Worm (Caenorhabditis elegans): ENCODE results near the gene copg-1.

DNA sequence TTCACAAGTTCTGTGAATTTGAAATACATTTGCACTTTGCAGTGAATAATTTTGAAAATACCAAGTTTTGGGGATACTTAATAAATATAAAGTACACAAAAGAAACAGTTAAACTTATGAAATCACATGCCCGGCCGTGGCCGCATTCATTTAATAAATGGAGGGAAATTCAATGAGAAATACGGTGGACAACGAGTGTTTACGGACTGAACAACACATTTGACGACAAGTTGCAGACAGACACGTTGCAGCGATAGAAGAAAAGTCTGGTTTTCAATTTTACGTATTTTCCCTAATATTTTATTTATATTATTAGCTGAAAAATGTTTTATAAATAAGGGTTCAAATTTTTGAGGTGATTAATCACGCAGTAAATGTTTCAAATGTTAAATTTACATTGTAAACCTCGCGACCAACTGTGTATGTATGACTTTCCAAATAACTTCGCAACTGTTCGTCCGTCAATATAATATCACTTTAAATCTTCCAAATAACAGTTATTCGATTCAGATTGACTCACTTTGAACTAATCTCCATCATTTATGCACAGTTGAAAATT lies at the start of gene copg-1:
- TF ChIP-seq pat-9 (tag; optimal IDR thresholded peaks at IDR 0.05): no peak
- TF ChIP-seq T23F11.4 (GFP tag; optimal IDR thresholded peaks at IDR 0.05): no peak
- no peak for TF ChIP-seq ets-4 (tag; optimal IDR thresholded peaks at IDR 0.05)
- TF ChIP-seq C38D4.7 (GFP tag; optimal IDR thresholded peaks at IDR 0.05): no peak
- TF ChIP-seq ceh-45 (GFP tag; IDR thresholded peaks at IDR 0.05): no peak
- TF ChIP-seq lim-6 (tag; optimal IDR thresholded peaks at IDR 0.05): no peak
